Fruit fly (Drosophila melanogaster) whole organism, embryonic: Measurements from ENCODE around the gene elB.

Source experiments
- Abd-B ChIP-seq: fragments of 200-800 bp; sonication (Bioruptor generic); optimal IDR thresholded peaks from 2 replicates; lab custom pipeline; 2018; ENCODE audit warnings: missing biosample characterization, mild to moderate bottlenecking, missing genetic modification characterization, moderate library complexity
- B-H1 ChIP-seq: fragments of 200-800 bp; sonication (Bioruptor generic); IDR thresholded peaks from 3 replicates; pipeline ENCODE4 v1.3.6; 2022; ENCODE audit warnings: missing biosample characterization, missing genetic modification characterization
- CG1024 ChIP-seq: fragments of 200-800 bp; sonication (Bioruptor generic); IDR thresholded peaks from 2 replicates; pipeline ENCODE4 v1.3.6; 2022; ENCODE audit warnings: missing biosample characterization, missing genetic modification characterization
- CG10274 ChIP-seq: fragments of 200-800 bp; sonication (Bioruptor generic); optimal IDR thresholded peaks from 3 replicates; lab custom pipeline; 2017; ENCODE audit warnings: missing biosample characterization, mild to moderate bottlenecking, missing genetic modification characterization
- CG11093 ChIP-seq: fragments of 200-800 bp; sonication (Bioruptor generic); IDR thresholded peaks from 3 replicates; pipeline ENCODE4 v1.3.6; 2022; ENCODE audit warnings: missing biosample characterization, missing genetic modification characterization
- CG12071 ChIP-seq: fragments of 200-800 bp; sonication (Bioruptor generic); optimal IDR thresholded peaks from 3 replicates; lab custom pipeline; 2018; ENCODE audit warnings: missing biosample characterization, mild to moderate bottlenecking, missing genetic modification characterization
- CG12219 ChIP-seq: fragments of 200-800 bp; sonication (Bioruptor generic); optimal IDR thresholded peaks from 3 replicates; lab custom pipeline; 2018; ENCODE audit warnings: missing biosample characterization, mild to moderate bottlenecking, missing genetic modification characterization
- CG13123 ChIP-seq: fragments of 200-800 bp; sonication (Bioruptor generic); optimal IDR thresholded peaks from 2 replicates; lab custom pipeline; 2016; ENCODE audit warnings: missing biosample characterization, missing genetic modification characterization
- CG13287 ChIP-seq: fragments of 200-800 bp; sonication (Bioruptor generic); IDR thresholded peaks from 2 replicates; pipeline ENCODE4 v1.3.6; 2022; ENCODE audit warnings: missing biosample characterization, missing genetic modification characterization; ENCODE audit not compliant: partially characterized antibody
- CG14050 ChIP-seq: fragments of 200-800 bp; sonication (Bioruptor generic); IDR thresholded peaks from 3 replicates; pipeline ENCODE4 v1.3.6; 2022; ENCODE audit warnings: missing biosample characterization, missing genetic modification characterization
- CG1602 ChIP-seq: fragments of 200-800 bp; sonication (Bioruptor generic); optimal IDR thresholded peaks from 3 replicates; lab custom pipeline; 2016; ENCODE audit warnings: missing biosample characterization, missing genetic modification characterization
- CG17385 ChIP-seq: fragments of 200-800 bp; sonication (Bioruptor generic); optimal IDR thresholded peaks from 3 replicates; lab custom pipeline; 2018; ENCODE audit warnings: missing biosample characterization, mild to moderate bottlenecking, missing genetic modification characterization
- CG17829 ChIP-seq: fragments of 200-800 bp; optimal IDR thresholded peaks from 2 replicates; lab custom pipeline; 2019; ENCODE audit warnings: missing biosample characterization, mild to moderate bottlenecking, missing genetic modification characterization, moderate library complexity
- CG2120 ChIP-seq: fragments of 200-800 bp; sonication (Bioruptor generic); optimal IDR thresholded peaks from 3 replicates; lab custom pipeline; 2016; ENCODE audit warnings: missing biosample characterization, missing genetic modification characterization
- CG3065 ChIP-seq: fragments of 200-800 bp; sonication (Bioruptor generic); optimal IDR thresholded peaks from 2 replicates; lab custom pipeline; 2016; ENCODE audit warnings: missing biosample characterization, missing genetic modification characterization
- CG3281 ChIP-seq: fragments of 200-800 bp; sonication (Bioruptor generic); optimal IDR thresholded peaks from 3 replicates; lab custom pipeline; 2017; ENCODE audit warnings: missing biosample characterization, mild to moderate bottlenecking, missing genetic modification characterization
- CG33557 ChIP-seq: fragments of 200-800 bp; sonication (Bioruptor generic); optimal IDR thresholded peaks from 2 replicates; lab custom pipeline; 2019; ENCODE audit warnings: missing biosample characterization, mild to moderate bottlenecking, missing genetic modification characterization, moderate library complexity
- CG3847 ChIP-seq: fragments of 200-800 bp; sonication (Bioruptor generic); IDR thresholded peaks from 2 replicates; pipeline ENCODE4 v1.3.6; 2022; ENCODE audit warnings: missing biosample characterization, missing genetic modification characterization
- CG4282 ChIP-seq: fragments of 200-800 bp; sonication (Bioruptor generic); optimal IDR thresholded peaks from 2 replicates; lab custom pipeline; 2016; ENCODE audit warnings: missing biosample characterization, missing genetic modification characterization
- CG6272 ChIP-seq: fragments of 200-800 bp; sonication (Bioruptor generic); IDR thresholded peaks from 2 replicates; pipeline ENCODE4 v1.3.6; 2022; ENCODE audit warnings: missing biosample characterization, missing genetic modification characterization
- CG6854 ChIP-seq: fragments of 200-800 bp; sonication (Bioruptor generic); optimal IDR thresholded peaks from 3 replicates; lab custom pipeline; 2017; ENCODE audit warnings: missing biosample characterization, mild to moderate bottlenecking, missing genetic modification characterization
- CG7839 ChIP-seq: fragments of 200-800 bp; sonication (Bioruptor generic); optimal IDR thresholded peaks from 3 replicates; lab custom pipeline; 2018; ENCODE audit warnings: missing biosample characterization, mild to moderate bottlenecking, missing genetic modification characterization, moderate library complexity
- CG9437 ChIP-seq: fragments of 200-800 bp; sonication (Bioruptor generic); optimal IDR thresholded peaks from 2 replicates; lab custom pipeline; 2018; ENCODE audit warnings: missing biosample characterization, mild to moderate bottlenecking, missing genetic modification characterization
- CG9797 ChIP-seq: fragments of 200-800 bp; sonication (Bioruptor generic); optimal IDR thresholded peaks from 3 replicates; lab custom pipeline; 2018; ENCODE audit warnings: missing biosample characterization, mild to moderate bottlenecking, missing genetic modification characterization
- D19B ChIP-seq: fragments of 200-800 bp; sonication (Bioruptor generic); optimal IDR thresholded peaks from 2 replicates; lab custom pipeline; 2017; ENCODE audit warnings: missing biosample characterization, mild to moderate bottlenecking, missing genetic modification characterization
- H2.0 ChIP-seq: fragments of 200-800 bp; sonication (Bioruptor generic); IDR thresholded peaks from 2 replicates; pipeline ENCODE4 v1.3.6; 2022; ENCODE audit warnings: missing biosample characterization, missing genetic modification characterization
- Lhr ChIP-seq: fragments of 200-800 bp; sonication (Bioruptor generic); optimal IDR thresholded peaks from 3 replicates; lab custom pipeline; 2017; ENCODE audit warnings: mild to moderate bottlenecking, missing biosample characterization, missing genetic modification reagents, missing genetic modification characterization
- NC2α ChIP-seq: fragments of 200-800 bp; sonication (Bioruptor generic); optimal IDR thresholded peaks from 2 replicates; lab custom pipeline; 2016; ENCODE audit warnings: missing biosample characterization, missing genetic modification characterization
- Pdp1 ChIP-seq, 2 experiments: fragments of 200-800 bp; sonication (Bioruptor generic); optimal IDR thresholded peaks; 3 replicates each; lab custom pipeline; 2016; ENCODE audit warnings: missing biosample characterization in 2 of 2, missing genetic modification characterization in 2 of 2, mild to moderate bottlenecking in 1 of 2, moderate library complexity in 1 of 2
- Poxn ChIP-seq: fragments of 200-800 bp; sonication (Bioruptor generic); IDR thresholded peaks from 2 replicates; pipeline ENCODE4 v1.3.6; 2022; ENCODE audit warnings: missing biosample characterization, missing genetic modification characterization
- Sin3A ChIP-seq: fragments of >200 bp; optimal IDR thresholded peaks from 2 replicates; lab custom pipeline; 2018
- Six4 ChIP-seq: fragments of 200-800 bp; sonication (Bioruptor generic); optimal IDR thresholded peaks from 2 replicates; lab custom pipeline; 2016; ENCODE audit warnings: missing biosample characterization, missing genetic modification characterization
- Sry-β ChIP-seq: fragments of 200-800 bp; sonication (Bioruptor generic); optimal IDR thresholded peaks from 2 replicates; lab custom pipeline; 2018; ENCODE audit warnings: missing biosample characterization, mild to moderate bottlenecking, missing genetic modification characterization, moderate library complexity
- TFAM ChIP-seq: fragments of 200-800 bp; sonication (Bioruptor generic); optimal IDR thresholded peaks from 2 replicates; lab custom pipeline; 2017; ENCODE audit warnings: missing biosample characterization, missing genetic modification characterization, inconsistent platforms
- ap ChIP-seq: fragments of 200-800 bp; sonication (Bioruptor generic); IDR thresholded peaks from 2 replicates; pipeline ENCODE4 v1.3.6; 2022; ENCODE audit warnings: missing biosample characterization, missing genetic modification characterization
- az2 ChIP-seq: fragments of 200-800 bp; sonication (Bioruptor generic); optimal IDR thresholded peaks from 3 replicates; lab custom pipeline; 2016; ENCODE audit warnings: missing biosample characterization, missing genetic modification characterization
- bbx ChIP-seq: fragments of 200-800 bp; sonication (Bioruptor generic); IDR thresholded peaks from 2 replicates; pipeline ENCODE4 v1.3.6; 2022; ENCODE audit warnings: missing biosample characterization, missing genetic modification characterization; ENCODE audit not compliant: partially characterized antibody
- croc ChIP-seq: fragments of 200-800 bp; sonication (Bioruptor generic); conservative IDR thresholded peaks from 3 replicates; pipeline ENCODE4 v1.3.6; 2022; ENCODE audit warnings: missing biosample characterization, missing genetic modification characterization
- dimm ChIP-seq: fragments of 200-800 bp; sonication (Bioruptor generic); IDR thresholded peaks from 2 replicates; pipeline ENCODE4 v1.3.6; 2022; ENCODE audit warnings: missing biosample characterization, missing genetic modification characterization
- dm ChIP-seq: fragments of 200-800 bp; sonication (Bioruptor generic); optimal IDR thresholded peaks from 3 replicates; lab custom pipeline; 2016; ENCODE audit warnings: missing biosample characterization, missing genetic modification characterization
- dpn ChIP-seq, 2 experiments: fragments of 200-800 bp; sonication (Bioruptor generic); optimal IDR thresholded peaks; 3 replicates each; lab custom pipeline; 2016; ENCODE audit warnings: missing biosample characterization in 2 of 2, missing genetic modification characterization in 2 of 2
- dysf ChIP-seq: fragments of 200-800 bp; sonication (Bioruptor generic); IDR thresholded peaks from 3 replicates; pipeline ENCODE4 v1.3.6; 2022; ENCODE audit warnings: missing biosample characterization, missing genetic modification characterization
- gsb-n ChIP-seq: fragments of 200-800 bp; sonication (Bioruptor generic); optimal IDR thresholded peaks from 3 replicates; lab custom pipeline; 2018; ENCODE audit warnings: missing biosample characterization, mild to moderate bottlenecking, missing genetic modification characterization
- ham ChIP-seq: fragments of 200-800 bp; sonication (Bioruptor generic); IDR thresholded peaks from 2 replicates; pipeline ENCODE4 v1.3.6; 2022; ENCODE audit warnings: missing biosample characterization, missing genetic modification characterization
- inv ChIP-seq: fragments of 200-800 bp; sonication (Bioruptor generic); IDR thresholded peaks from 2 replicates; pipeline ENCODE4 v1.3.6; 2022; ENCODE audit warnings: missing biosample characterization, missing genetic modification characterization; ENCODE audit not compliant: partially characterized antibody
- jumu ChIP-seq: fragments of 200-800 bp; sonication (Bioruptor generic); optimal IDR thresholded peaks from 3 replicates; lab custom pipeline; 2016; ENCODE audit warnings: missing biosample characterization, missing genetic modification characterization
- kni ChIP-seq: fragments of 200-800 bp; sonication (Bioruptor generic); optimal IDR thresholded peaks from 3 replicates; lab custom pipeline; 2017; ENCODE audit warnings: mild to moderate bottlenecking, missing biosample characterization, missing genetic modification reagents, missing genetic modification characterization
- lab ChIP-seq: fragments of 200-800 bp; sonication (Bioruptor generic); optimal IDR thresholded peaks from 3 replicates; lab custom pipeline; 2017; ENCODE audit warnings: missing biosample characterization, missing genetic modification characterization, mild to moderate bottlenecking, moderate library complexity, missing genetic modification reagents
- luna ChIP-seq: fragments of 200-800 bp; sonication (Bioruptor generic); optimal IDR thresholded peaks from 2 replicates; lab custom pipeline; 2016; ENCODE audit warnings: missing biosample characterization, missing genetic modification characterization
- mam ChIP-seq: fragments of 200-800 bp; sonication (Bioruptor generic); optimal IDR thresholded peaks from 3 replicates; lab custom pipeline; 2016; ENCODE audit warnings: missing biosample characterization, missing genetic modification characterization
- otp ChIP-seq: fragments of 200-800 bp; sonication (Bioruptor generic); IDR thresholded peaks from 3 replicates; pipeline ENCODE4, ENCODE4 v1.3.6; 2022; ENCODE audit warnings: missing biosample characterization, missing genetic modification characterization
- sima ChIP-seq: fragments of 200-800 bp; sonication (Bioruptor generic); optimal IDR thresholded peaks from 2 replicates; lab custom pipeline; 2016; ENCODE audit warnings: missing biosample characterization, missing genetic modification characterization
- yki ChIP-seq: fragments of >200 bp; optimal IDR thresholded peaks from 3 replicates; lab custom pipeline; 2018

The elB gene

DNA sequence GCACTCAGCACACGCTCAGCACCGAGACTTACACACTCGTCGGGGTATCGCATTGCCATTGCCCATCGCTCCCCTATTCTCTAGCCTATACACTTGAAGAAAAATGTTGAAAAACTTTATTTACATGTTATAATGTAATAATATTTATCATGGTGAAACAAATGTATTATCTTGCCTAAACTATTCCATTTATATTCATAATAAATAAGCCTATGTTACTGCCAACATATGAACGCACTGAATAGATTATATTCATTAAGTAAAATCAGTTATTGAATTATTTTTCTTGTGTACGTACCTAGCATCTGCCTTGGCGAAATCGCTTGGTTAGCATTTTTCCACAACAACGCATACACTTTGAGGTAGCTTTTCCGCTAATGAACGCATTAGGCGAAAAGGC, 31.6 kb upstream of the elB start (continued):
- no peak; the same call in 2 of the 3 replicates for TF ChIP-seq croc
- 0 out of 3 replicates have a peak, but pooled peaks have one; percentile 5 for TF ChIP-seq dysf (GFP tag; lab: Robert Waterston, UW)
- TF ChIP-seq Poxn (GFP tag; lab: Robert Waterston, UW) = no peak
- peak; percentile 75 for TF ChIP-seq CG17829
- TF ChIP-seq inv (GFP tag; lab: Robert Waterston, UW) = no peak
- no peak for TF ChIP-seq Six4 (GFP tag; lab: Kevin White, UChicago)
- TF ChIP-seq jumu = no peak
- TF ChIP-seq luna = no peak
- no peak for TF ChIP-seq yki (lab: Kevin White, UChicago)
- TF ChIP-seq Sin3A (lab: Kevin White, UChicago) = no peak
- no peak for TF ChIP-seq mam (GFP tag; lab: Kevin White, UChicago)
- TF ChIP-seq D19B (GFP tag; lab: Kevin White, UChicago) = no peak
- TF ChIP-seq CG4282 (GFP tag; lab: Kevin White, UChicago) = no peak
- TF ChIP-seq otp (GFP tag; lab: Robert Waterston, UW) = no peak
- no peak for TF ChIP-seq Sry-β (GFP tag; lab: Kevin White, UChicago)
- TF ChIP-seq Pdp1 (GFP tag; optimal IDR thresholded peaks at IDR 0.05; lab: Kevin White, UChicago) = no peak
- no peak for TF ChIP-seq TFAM (GFP tag; lab: Kevin White, UChicago)
- no peak for TF ChIP-seq H2.0 (GFP tag; lab: Robert Waterston, UW)
- peak; percentile 35 for TF ChIP-seq CG2120 (GFP tag; lab: Kevin White, UChicago)
- TF ChIP-seq ham (GFP tag; lab: Robert Waterston, UW) = no peak
- TF ChIP-seq NC2α (GFP tag; lab: Kevin White, UChicago) = no peak
- no peak for TF ChIP-seq Lhr (GFP tag; lab: Kevin White, UChicago)
- no peak for TF ChIP-seq gsb-n
- TF ChIP-seq CG7839 (tag; lab: Kevin White, UChicago) = peak; percentile 72
- TF ChIP-seq CG6272 = no peak
- no peak for TF ChIP-seq az2 (GFP tag; lab: Kevin White, UChicago)
- TF ChIP-seq CG1024 = no peak
- TF ChIP-seq CG3281 (GFP tag; lab: Kevin White, UChicago) = peak; percentile 24
- no peak for TF ChIP-seq CG10274
- TF ChIP-seq bbx = no peak
- TF ChIP-seq dm (GFP tag; lab: Kevin White, UChicago) = no peak
- peak; percentile 30 for TF ChIP-seq lab (GFP tag; lab: Kevin White, UChicago)
- TF ChIP-seq CG12219 (GFP tag; lab: Kevin White, UChicago) = peak; percentile 33
- no peak for TF ChIP-seq CG11093 (GFP tag; lab: Robert Waterston, UW)
- no peak for TF ChIP-seq CG9797 (GFP tag; lab: Kevin White, UChicago)
- TF ChIP-seq B-H1 (GFP tag; lab: Robert Waterston, UW) = no peak
- peak; percentile 22 for TF ChIP-seq CG1602 (GFP tag; lab: Kevin White, UChicago)
- peak; percentile 21 for TF ChIP-seq CG17385 (GFP tag; lab: Kevin White, UChicago)
- no peak for TF ChIP-seq CG3847 (GFP tag; lab: Robert Waterston, UW)
- peak; percentile 24 for TF ChIP-seq Abd-B (GFP tag; lab: Kevin White, UChicago)
- no peak for TF ChIP-seq kni (GFP tag; lab: Kevin White, UChicago)
- TF ChIP-seq CG3065 (GFP tag; lab: Kevin White, UChicago) = no peak
- no peak for TF ChIP-seq sima
- TF ChIP-seq CG12071 (GFP tag; lab: Kevin White, UChicago) = no peak
- no peak for TF ChIP-seq CG33557
- peak in 1 of 2 experiments; percentile 25 for TF ChIP-seq dpn (GFP tag; optimal IDR thresholded peaks at IDR 0.05; lab: Kevin White, UChicago)
- no peak for TF ChIP-seq CG14050 (GFP tag; lab: Robert Waterston, UW)
- TF ChIP-seq dimm (GFP tag; lab: Robert Waterston, UW) = no peak
- peak; percentile 6 for TF ChIP-seq CG6854
- TF ChIP-seq CG9437 (GFP tag; lab: Kevin White, UChicago) = no peak
- no peak for TF ChIP-seq CG13287 (GFP tag; lab: Robert Waterston, UW)
- no peak for TF ChIP-seq ap (GFP tag; lab: Robert Waterston, UW)
- no peak for TF ChIP-seq CG13123
